Fruit fly (Drosophila melanogaster): ENCODE results near the gene promL.

promL gene

DNA sequence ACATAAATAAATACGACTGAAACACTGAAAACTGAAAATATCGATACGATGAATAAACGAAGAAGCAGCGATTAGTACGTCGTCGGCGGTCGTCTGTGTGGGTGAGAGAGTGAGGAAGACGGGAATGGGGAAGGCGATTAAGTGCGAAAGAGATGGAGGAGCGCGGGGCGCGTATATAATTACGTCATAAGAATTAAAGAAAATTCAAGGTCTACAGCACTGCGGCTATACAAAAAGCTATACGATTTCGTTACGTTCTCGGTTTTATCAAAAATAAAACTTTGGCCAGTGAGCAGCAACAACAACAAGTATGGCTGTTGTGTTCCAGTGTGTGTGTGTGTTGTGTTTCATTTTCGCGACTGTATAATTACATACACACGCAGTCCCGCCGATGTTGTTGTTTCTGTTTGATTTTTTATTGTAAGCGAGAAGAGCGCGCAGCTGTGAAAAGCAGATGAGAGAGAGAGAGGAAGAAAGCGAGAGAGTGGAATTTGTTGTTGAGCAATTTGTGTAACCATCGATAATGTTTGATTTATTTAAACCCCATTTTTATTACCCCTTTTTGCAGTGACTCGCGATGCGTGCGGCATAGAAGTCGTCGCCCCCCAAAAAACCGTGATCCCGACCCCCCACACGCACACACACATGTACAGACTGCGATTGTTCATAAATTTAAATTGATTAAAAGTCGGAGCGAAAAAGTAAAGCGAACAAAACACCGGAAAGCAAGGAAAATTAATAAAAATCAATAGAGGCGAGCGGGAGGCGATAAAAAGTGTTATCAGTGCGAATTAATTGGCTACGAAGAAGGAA, 21.7 kb upstream of the promL start (continued):
- no peak for TF ChIP-seq usp (GFP tag; optimal IDR thresholded peaks at IDR 0.05)
- TF ChIP-seq vvl (GFP tag; IDR thresholded peaks at IDR 0.05), result peak; percentile 33; the same call in 1 of the 2 replicates
- TF ChIP-seq dimm (GFP tag; IDR thresholded peaks at IDR 0.05), result no peak
- TF ChIP-seq pros (GFP tag; optimal IDR thresholded peaks at IDR 0.05), result peak; percentile 90
- TF ChIP-seq Xrp1 (GFP tag; IDR thresholded peaks at IDR 0.05), result no peak
- no peak for TF ChIP-seq wek (GFP tag; optimal IDR thresholded peaks at IDR 0.05)
- peak; percentile 69; the same call in 2 of the 4 replicates for TF ChIP-seq chinmo (GFP tag; IDR thresholded peaks at IDR 0.05; ENCODE audit: partially characterized antibody)
- no peak for TF ChIP-seq Vsx1 (GFP tag; optimal IDR thresholded peaks at IDR 0.05)
- peak; percentile 33; the same call in 1 of the 3 replicates for TF ChIP-seq Dbx (GFP tag; IDR thresholded peaks at IDR 0.05)
- TF ChIP-seq cad (GFP tag; optimal IDR thresholded peaks at IDR 0.05), result no peak
- TF ChIP-seq Sin3A (optimal IDR thresholded peaks at IDR 0.05), result no peak
- TF ChIP-seq cas (GFP tag; IDR thresholded peaks at IDR 0.05), result no peak
- TF ChIP-seq CG1602 (GFP tag; optimal IDR thresholded peaks at IDR 0.05), result no peak
- TF ChIP-seq hb (GFP tag; IDR thresholded peaks at IDR 0.05; ENCODE audit: partially characterized antibody), result no peak
- TF ChIP-seq CG9215 (GFP tag; IDR thresholded peaks at IDR 0.05), result no peak
- TF ChIP-seq Dll (GFP tag; IDR thresholded peaks at IDR 0.05; ENCODE audit: partially characterized antibody), result 0 out of 4 replicates have a peak, but pooled peaks have one; percentile 32
- no peak for TF ChIP-seq Optix (GFP tag; IDR thresholded peaks at IDR 0.05)
- TF ChIP-seq odd (GFP tag; optimal IDR thresholded peaks at IDR 0.05), result no peak
- no peak for TF ChIP-seq Awh (GFP tag; IDR thresholded peaks at IDR 0.05)
- peak; percentile 85 for TF ChIP-seq YL-1 (GFP tag; optimal IDR thresholded peaks at IDR 0.05)
- peak; percentile 93 for TF ChIP-seq Deaf1 (tag; optimal IDR thresholded peaks at IDR 0.05)
- no peak for TF ChIP-seq zf30C (GFP tag; optimal IDR thresholded peaks at IDR 0.05)
- no peak for TF ChIP-seq lola (GFP tag; optimal IDR thresholded peaks at IDR 0.05)
- no peak for TF ChIP-seq p53 (GFP tag; optimal IDR thresholded peaks at IDR 0.05)
- TF ChIP-seq scrt (GFP tag; optimal IDR thresholded peaks at IDR 0.05), result no peak
- no peak; the same call in 1 of the 2 replicates for TF ChIP-seq CG32532 (GFP tag; IDR thresholded peaks at IDR 0.05)
- TF ChIP-seq pan (optimal IDR thresholded peaks at IDR 0.05), result no peak
- no peak for TF ChIP-seq pan (GFP tag; optimal IDR thresholded peaks at IDR 0.05 in 1 of 2, IDR thresholded peaks at IDR 0.05 in 1 of 2)
- TF ChIP-seq CG16863 (GFP tag; optimal IDR thresholded peaks at IDR 0.05), result no peak
- no peak for TF ChIP-seq yki (optimal IDR thresholded peaks at IDR 0.05)
- no peak for TF ChIP-seq fd3F (GFP tag; optimal IDR thresholded peaks at IDR 0.05)
- TF ChIP-seq gem (tag; optimal IDR thresholded peaks at IDR 0.05), result no peak
- peak; percentile 31; the same call in 1 of the 2 replicates for TF ChIP-seq Ptx1 (GFP tag; IDR thresholded peaks at IDR 0.05)
- TF ChIP-seq CG16813 (GFP tag; IDR thresholded peaks at IDR 0.05; ENCODE audit: partially characterized antibody), result no peak
- no peak for TF ChIP-seq lilli (GFP tag; optimal IDR thresholded peaks at IDR 0.05)
- TF ChIP-seq CG17612 (GFP tag; IDR thresholded peaks at IDR 0.05), result no peak
- peak; percentile 96 for TF ChIP-seq CG34376 (GFP tag; optimal IDR thresholded peaks at IDR 0.05)
- no peak for TF ChIP-seq CG7928 (GFP tag; optimal IDR thresholded peaks at IDR 0.05)
- TF ChIP-seq ham (GFP tag; IDR thresholded peaks at IDR 0.05), result no peak
- TF ChIP-seq CG10209 (GFP tag; optimal IDR thresholded peaks at IDR 0.05), result no peak
- peak; percentile 6 for TF ChIP-seq CG15479 (GFP tag; optimal IDR thresholded peaks at IDR 0.05)
- TF ChIP-seq kay (GFP tag; optimal IDR thresholded peaks at IDR 0.05), result peak; percentile 8
- TF ChIP-seq seq (GFP tag; IDR thresholded peaks at IDR 0.05), result no peak
- peak; percentile 24; the same call in 1 of the 2 replicates for TF ChIP-seq bbx (GFP tag; IDR thresholded peaks at IDR 0.05; ENCODE audit: partially characterized antibody)
- peak; percentile 78 to 92 for TF ChIP-seq Trl (optimal IDR thresholded peaks at IDR 0.05)
- TF ChIP-seq Trl (GFP tag; optimal IDR thresholded peaks at IDR 0.05), result no peak
- TF ChIP-seq Camta (GFP tag; optimal IDR thresholded peaks at IDR 0.05), result no peak
- no peak for TF ChIP-seq Lim3 (GFP tag; IDR thresholded peaks at IDR 0.05)
- TF ChIP-seq cwo (GFP tag; optimal IDR thresholded peaks at IDR 0.05), result peak; percentile 46
- TF ChIP-seq CG8281 (tag; optimal IDR thresholded peaks at IDR 0.05), result no peak
